Worm (Caenorhabditis elegans): ENCODE measurements around the gene sphr-1.

- no peak for TF ChIP-seq snpc-4 (tag; optimal IDR thresholded peaks at IDR 0.05)
- no peak for TF ChIP-seq nhr-12 (tag; optimal IDR thresholded peaks at IDR 0.05)
- no peak for TF ChIP-seq lin-13 (tag; optimal IDR thresholded peaks at IDR 0.05)
- no peak for TF ChIP-seq nhr-237 (tag; optimal IDR thresholded peaks at IDR 0.05)
These were observed 5.7 kb downstream of the sphr-1 start, which contains the start of gene C24B5.4 for ce11 chrV:9197121-9197520.

Data from whole organism, mixed stage, embryonic.